Fruit fly (Drosophila melanogaster): ENCODE measurements around the gene CG42717.

CG42717 gene

DNA sequence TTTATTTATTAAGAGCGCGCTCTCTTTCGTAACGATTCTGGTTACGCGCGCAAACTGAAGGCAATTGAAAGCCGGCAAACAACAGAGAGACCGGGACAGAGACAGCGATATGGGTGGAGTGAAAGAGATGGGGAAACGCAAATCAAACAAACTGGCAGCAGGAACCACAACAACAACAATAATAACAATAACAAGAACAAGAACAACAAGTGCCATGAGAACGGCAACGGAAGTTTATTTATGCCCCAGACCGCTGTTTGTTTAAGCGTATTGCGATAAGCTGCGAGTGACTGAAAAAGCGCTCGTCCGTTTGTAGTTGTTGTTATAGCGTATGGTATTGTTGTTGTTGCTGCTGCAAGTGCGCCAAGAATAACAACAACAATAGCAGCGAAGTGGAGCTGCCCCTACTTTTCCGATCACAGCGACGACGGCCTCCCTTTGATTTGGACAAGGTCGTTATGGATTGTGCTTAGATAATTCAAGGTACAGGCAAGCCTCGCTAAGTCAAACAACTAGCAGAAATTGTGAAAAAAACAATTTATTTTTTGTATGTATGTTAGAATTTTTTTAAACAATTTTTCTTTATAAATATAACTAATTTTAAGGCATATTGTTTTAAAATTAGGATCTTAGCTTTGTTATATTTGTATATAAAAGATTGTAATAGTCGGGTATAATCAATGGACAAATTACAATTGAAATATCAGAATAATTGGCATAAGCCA lies 6.8 kb downstream of the CG42717 start:
- TF ChIP-seq bab1 (GFP tag; optimal IDR thresholded peaks at IDR 0.05) (no peak), cic (GFP tag; optimal IDR thresholded peaks at IDR 0.05) (peak; percentile 95), ovo (GFP tag; optimal IDR thresholded peaks at IDR 0.05) (peak; percentile 68), CG1620 (GFP tag; optimal IDR thresholded peaks at IDR 0.05) (no peak), Hr96 (GFP tag; optimal IDR thresholded peaks at IDR 0.05) (peak; percentile 13), CG14711 (tag; optimal IDR thresholded peaks at IDR 0.05) (no peak), CG7045 (GFP tag; optimal IDR thresholded peaks at IDR 0.05) (no peak), kay (GFP tag; ENCODE audit: borderline replicate concordance) (no peak), CG12768 (GFP tag; optimal IDR thresholded peaks at IDR 0.05) (peak; percentile 53), pad (GFP tag; optimal IDR thresholded peaks at IDR 0.05) (no peak), CG5204 (GFP tag; optimal IDR thresholded peaks at IDR 0.05) (no peak), Clk (GFP tag; optimal IDR thresholded peaks at IDR 0.05) (no peak), CG33017 (tag; optimal IDR thresholded peaks at IDR 0.05) (no peak), toe (GFP tag; optimal IDR thresholded peaks at IDR 0.05) (no peak), tj (GFP tag; optimal IDR thresholded peaks at IDR 0.05) (no peak), cnc (optimal IDR thresholded peaks at IDR 0.05) (no peak), CG11617 (GFP tag; optimal IDR thresholded peaks at IDR 0.05) (no peak), CG7101 (tag; optimal IDR thresholded peaks at IDR 0.05) (peak; percentile 40), Mnt (GFP tag; optimal IDR thresholded peaks at IDR 0.05) (no peak), Crg-1 (GFP tag; optimal IDR thresholded peaks at IDR 0.05) (peak; percentile 35)

DNA sequence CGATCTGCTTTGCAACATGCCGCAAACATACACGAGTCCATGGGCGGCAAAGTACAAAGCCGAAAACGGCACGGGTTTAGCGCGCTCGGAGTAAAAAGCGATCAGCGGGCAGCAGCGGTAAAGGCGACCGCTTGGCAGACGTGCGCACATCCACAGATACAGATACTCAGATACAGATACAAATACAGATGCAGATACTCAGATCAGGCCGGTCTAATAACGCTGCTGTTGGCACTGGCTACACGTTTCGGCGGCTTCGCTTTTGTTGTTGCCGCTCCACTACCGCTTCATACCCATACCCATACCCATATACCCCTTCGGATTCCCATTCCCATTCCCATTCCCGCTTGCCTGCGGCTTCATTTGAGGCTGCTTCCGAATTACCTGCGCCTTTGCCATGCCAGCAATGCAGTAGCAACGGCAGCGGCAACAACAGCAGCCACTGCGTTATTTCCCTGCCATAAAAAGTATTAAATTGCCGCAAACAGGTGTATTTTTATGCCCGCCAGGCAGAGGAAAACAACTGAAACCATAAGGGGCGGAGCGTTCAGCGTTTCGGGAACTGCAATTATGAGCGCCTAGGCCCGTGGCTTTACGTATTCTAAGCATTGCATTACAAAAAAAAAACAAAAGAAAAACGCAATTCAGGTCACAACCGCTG lies 7.8 kb downstream of the CG42717 start:
- TF ChIP-seq cic (GFP tag; optimal IDR thresholded peaks at IDR 0.05) (no peak), CG7045 (GFP tag; optimal IDR thresholded peaks at IDR 0.05) (no peak), CG5204 (GFP tag; optimal IDR thresholded peaks at IDR 0.05) (no peak), Hr96 (GFP tag; optimal IDR thresholded peaks at IDR 0.05) (no peak), CG1620 (GFP tag; optimal IDR thresholded peaks at IDR 0.05) (no peak), cnc (optimal IDR thresholded peaks at IDR 0.05) (no peak), CG7101 (tag; optimal IDR thresholded peaks at IDR 0.05) (no peak), Clk (GFP tag; optimal IDR thresholded peaks at IDR 0.05) (no peak), CG11617 (GFP tag; optimal IDR thresholded peaks at IDR 0.05) (no peak), Mnt (GFP tag; optimal IDR thresholded peaks at IDR 0.05) (no peak), kay (GFP tag; ENCODE audit: borderline replicate concordance) (no peak), ovo (GFP tag; optimal IDR thresholded peaks at IDR 0.05) (no peak), toe (GFP tag; optimal IDR thresholded peaks at IDR 0.05) (no peak), CG14711 (tag; optimal IDR thresholded peaks at IDR 0.05) (no peak), CG12768 (GFP tag; optimal IDR thresholded peaks at IDR 0.05) (no peak), bab1 (GFP tag; optimal IDR thresholded peaks at IDR 0.05) (no peak), CG33017 (tag; optimal IDR thresholded peaks at IDR 0.05) (no peak), tj (GFP tag; optimal IDR thresholded peaks at IDR 0.05) (no peak)

DNA sequence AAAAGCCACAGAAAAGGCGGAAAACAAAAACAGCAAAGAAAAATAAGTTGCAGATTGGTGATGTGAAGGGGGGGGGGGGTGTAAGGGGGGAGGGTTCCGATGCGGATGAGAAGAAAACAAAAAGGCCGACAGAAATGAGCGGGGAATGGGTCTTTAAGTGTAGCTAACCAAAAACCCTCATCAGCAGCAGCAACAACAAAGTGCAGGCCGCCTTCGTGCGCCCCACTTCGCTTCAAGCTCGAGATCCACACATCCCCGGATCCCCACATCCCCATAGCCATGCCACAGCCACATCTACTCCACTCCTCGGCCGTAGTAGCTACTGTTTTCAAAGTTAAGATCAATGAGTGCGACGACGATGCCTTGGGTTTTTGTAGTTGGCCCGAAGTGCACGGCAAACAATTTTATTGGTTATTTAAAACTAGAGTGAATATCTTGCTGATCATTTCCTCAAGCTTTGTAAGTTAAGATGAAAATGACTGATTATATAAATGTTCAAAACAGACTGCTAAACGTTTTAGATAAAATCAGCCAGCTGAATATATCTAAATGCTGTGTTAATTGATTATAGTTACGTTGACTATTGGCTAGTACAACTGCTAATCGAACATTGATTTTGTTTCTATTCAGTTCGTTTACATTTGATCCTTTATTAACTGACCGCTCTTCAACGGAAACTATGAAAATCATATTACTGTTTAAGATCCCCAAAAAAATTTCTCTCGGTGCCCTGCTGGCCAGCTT lies 8.5 kb downstream of the CG42717 start:
- TF ChIP-seq cic (GFP tag; optimal IDR thresholded peaks at IDR 0.05) (no peak), Hr96 (GFP tag; optimal IDR thresholded peaks at IDR 0.05) (no peak), CG33017 (tag; optimal IDR thresholded peaks at IDR 0.05) (no peak)

DNA sequence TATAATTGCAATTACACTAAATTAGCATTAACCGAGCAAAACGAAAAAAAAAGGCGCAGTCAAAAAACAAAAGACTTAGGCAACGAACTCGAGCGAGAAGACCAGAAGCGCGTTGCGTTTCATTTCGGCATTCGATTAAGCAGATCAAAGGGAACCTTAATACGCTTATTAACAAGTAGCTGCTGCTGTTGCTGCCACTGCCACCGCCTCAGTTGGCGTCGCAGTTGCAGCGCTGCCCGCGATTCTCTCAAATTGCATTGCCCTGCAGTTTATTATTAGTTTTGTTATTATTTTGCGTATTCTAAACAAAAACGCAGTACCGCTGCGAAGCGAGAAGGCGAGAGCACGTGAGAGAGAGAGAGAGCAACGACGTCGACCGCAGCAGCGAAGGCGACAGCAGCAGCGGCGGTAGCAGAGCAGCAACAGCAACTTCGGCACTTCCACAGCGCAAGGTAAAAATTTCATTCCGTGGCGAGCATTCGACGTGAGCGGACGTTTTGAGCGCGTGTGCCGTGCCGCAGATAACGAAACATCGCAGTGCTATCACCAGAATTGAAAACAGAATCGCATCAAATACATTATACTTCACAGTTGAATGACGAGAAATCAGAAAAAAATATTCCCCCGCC lies 9.9 kb downstream of the CG42717 start, which contains the start of gene Notum:
TSS of gene Notum (plus strand) at position 461 of the 629 bp plus-strand sequence.
- TF ChIP-seq cic (GFP tag; optimal IDR thresholded peaks at IDR 0.05) (no peak), CG7045 (GFP tag; optimal IDR thresholded peaks at IDR 0.05) (no peak), CG7101 (tag; optimal IDR thresholded peaks at IDR 0.05) (no peak), Hr96 (GFP tag; optimal IDR thresholded peaks at IDR 0.05) (no peak), bab1 (GFP tag; optimal IDR thresholded peaks at IDR 0.05) (no peak), tj (GFP tag; optimal IDR thresholded peaks at IDR 0.05) (no peak), Mnt (GFP tag; optimal IDR thresholded peaks at IDR 0.05) (no peak), kay (GFP tag; ENCODE audit: borderline replicate concordance) (no peak), cnc (optimal IDR thresholded peaks at IDR 0.05) (no peak), CG12768 (GFP tag; optimal IDR thresholded peaks at IDR 0.05) (no peak), CG1620 (GFP tag; optimal IDR thresholded peaks at IDR 0.05) (no peak), pad (GFP tag; optimal IDR thresholded peaks at IDR 0.05) (no peak), Crg-1 (GFP tag; optimal IDR thresholded peaks at IDR 0.05) (no peak), ovo (GFP tag; optimal IDR thresholded peaks at IDR 0.05) (no peak), toe (GFP tag; optimal IDR thresholded peaks at IDR 0.05) (no peak), CG14711 (tag; optimal IDR thresholded peaks at IDR 0.05) (no peak), Clk (GFP tag; optimal IDR thresholded peaks at IDR 0.05) (no peak)

DNA sequence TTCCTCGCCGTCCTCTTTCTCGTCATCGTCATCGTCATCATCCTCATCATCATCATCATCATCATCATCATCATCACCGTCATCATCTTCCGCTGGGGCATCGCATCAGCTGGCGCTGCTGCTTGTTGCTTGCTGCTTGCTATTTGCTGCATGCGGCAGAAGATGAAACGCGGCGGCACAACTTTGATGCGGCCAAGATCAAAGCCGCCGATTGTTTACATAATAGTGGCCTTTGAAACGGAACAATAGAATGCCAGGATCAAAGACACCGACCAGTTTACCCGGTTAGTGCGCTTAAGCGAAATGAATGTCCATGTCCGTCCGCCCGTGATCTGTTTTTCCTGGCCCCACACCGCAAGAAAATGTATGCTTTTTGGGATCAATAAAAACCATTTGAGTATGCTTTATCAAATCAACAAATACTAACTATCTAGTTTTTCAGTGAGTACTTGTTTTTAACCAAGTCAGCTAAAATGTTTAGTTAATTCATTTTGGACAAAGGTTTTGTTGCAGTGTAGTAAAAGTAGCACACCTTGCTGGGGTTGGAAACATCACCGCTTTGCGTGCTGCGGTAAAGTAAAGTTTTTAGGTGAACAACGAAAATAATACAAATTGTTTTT lies 11.8 kb downstream of the CG42717 start:
- TF ChIP-seq Crg-1 (GFP tag; optimal IDR thresholded peaks at IDR 0.05) (no peak), Mnt (GFP tag; optimal IDR thresholded peaks at IDR 0.05) (no peak), CG5204 (GFP tag; optimal IDR thresholded peaks at IDR 0.05) (no peak)
